Worm (Caenorhabditis elegans): ENCODE results near the gene unc-33.

DNA sequence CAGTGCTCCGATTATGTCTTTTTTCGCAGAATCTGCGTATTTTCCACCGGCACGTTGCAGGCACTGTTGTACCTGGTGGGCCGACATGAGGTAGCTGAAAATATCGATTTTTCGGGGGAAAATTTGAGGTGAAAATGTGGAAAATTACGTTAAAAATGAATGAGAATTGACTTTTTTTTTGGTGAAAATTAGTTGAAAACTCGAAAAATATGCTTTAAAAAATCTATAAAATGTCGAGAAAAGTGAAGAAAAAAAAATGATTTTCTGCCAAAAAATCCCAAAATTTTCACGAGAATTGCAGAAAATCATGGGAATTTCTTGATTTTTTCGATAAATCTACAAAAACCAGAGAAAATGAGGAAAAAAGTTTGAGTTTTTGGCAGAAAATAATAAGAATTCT lies 2.2 kb upstream of the unc-33 start, which contains the start of gene tsg-101:
- TF ChIP-seq him-1 (tag; optimal IDR thresholded peaks at IDR 0.05): no peak
- no peak for TF ChIP-seq dao-5 (tag; optimal IDR thresholded peaks at IDR 0.05)
- TF ChIP-seq W03F9.2 (tag; optimal IDR thresholded peaks at IDR 0.05): no peak
